Worm (Caenorhabditis elegans) whole organism, mixed stage, embryonic: Measurements from ENCODE around the gene M117.6.

ENCODE experiments used
- elt-3 ChIP-seq: fragments of 150-350 bp; optimal IDR thresholded peaks from 2 replicates; lab custom pipeline; 2014; ENCODE audit warnings: missing biosample characterization, missing genetic modification characterization
- nhr-12 ChIP-seq: fragments of 150-350 bp; optimal IDR thresholded peaks from 2 replicates; lab custom pipeline; 2014; ENCODE audit warnings: missing biosample characterization, missing genetic modification characterization
- nhr-237 ChIP-seq: fragments of 150-350 bp; optimal IDR thresholded peaks from 2 replicates; lab custom pipeline; 2014; ENCODE audit warnings: missing biosample characterization, missing genetic modification characterization
- sem-2 ChIP-seq: fragments of 200-800 bp; sonication (Bioruptor generic); optimal IDR thresholded peaks from 2 replicates; lab custom pipeline; 2018; ENCODE audit warnings: mild to moderate bottlenecking, missing genetic modification characterization, missing compliant biosample characterization
- unc-120 ChIP-seq: sonication (generic microtip); optimal IDR thresholded peaks from 2 replicates; lab custom pipeline; 2017; ENCODE audit warnings: missing genetic modification characterization, missing compliant biosample characterization; ENCODE audit not compliant: poor library complexity, severe bottlenecking
- unc-62 ChIP-seq: fragments of 150-350 bp; optimal IDR thresholded peaks from 2 replicates; lab custom pipeline; 2014; ENCODE audit warnings: missing biosample characterization, missing genetic modification reagents, missing genetic modification characterization

DNA sequence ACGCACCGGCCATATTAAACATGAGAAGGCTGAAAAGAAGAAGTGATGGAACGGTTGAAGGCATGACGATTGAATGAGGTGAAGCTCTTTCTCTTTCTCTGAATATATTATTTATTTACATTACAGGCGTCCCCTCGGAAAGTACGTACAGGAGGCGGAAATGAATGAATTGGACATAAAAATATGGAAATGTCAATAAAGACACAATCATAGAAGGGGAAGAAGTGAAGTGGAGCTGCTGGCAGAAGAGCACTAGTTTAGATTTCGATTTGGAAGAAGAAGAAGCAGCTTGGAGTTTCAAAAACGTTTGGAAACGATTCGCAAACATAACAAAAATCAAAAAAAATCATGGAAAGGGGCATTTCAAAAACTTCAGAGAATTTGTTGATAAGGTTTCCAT lies 23.9 kb downstream of the M117.6 start, which contains the start of gene H01G02.1:
- TF ChIP-seq unc-62 (GFP tag; lab: Kevin White, UChicago) = no peak
- TF ChIP-seq unc-120 (tag; lab: Kevin White, UChicago) = no peak
- no peak for TF ChIP-seq nhr-12 (tag; lab: Kevin White, UChicago)
- no peak for TF ChIP-seq sem-2 (GFP tag; lab: Kevin White, UChicago)
- no peak for TF ChIP-seq elt-3 (tag; lab: Kevin White, UChicago)
- TF ChIP-seq nhr-237 (tag; lab: Kevin White, UChicago) = no peak
